Worm (Caenorhabditis elegans) whole organism, young adult: ENCODE measurements around the gene sdz-4.

Source experiments
- F49E8.2 ChIP-seq: sonication (generic microtip); optimal IDR thresholded peaks from 3 replicates; lab custom pipeline; 2017; ENCODE audit warnings: missing genetic modification characterization, mild to moderate bottlenecking, missing compliant biosample characterization, antibody characterized with exemption, moderate library complexity; ENCODE audit not compliant: insufficient read depth
- K12H6.12 ChIP-seq: fragments of 200-800 bp; sonication (Bioruptor generic); optimal IDR thresholded peaks from 2 replicates; lab custom pipeline; 2018; ENCODE audit warnings: mild to moderate bottlenecking, missing genetic modification characterization, missing compliant biosample characterization
- ama-1 ChIP-seq, 3 experiments: fragments of 150-350 bp in 1 of 3; sonication (generic microtip) in 2 of 3; optimal IDR thresholded peaks; 2 replicates each; lab custom pipeline; 2014 to 2018; ENCODE audit warnings: missing biosample characterization in 2 of 3, missing genetic modification characterization in 2 of 3, missing genetic modification reagents in 2 of 3
- aptf-2 ChIP-seq: fragments of 200-800 bp; sonication (Bioruptor generic); conservative IDR thresholded peaks from 2 replicates; pipeline ENCODE4 v1.3.6; 2022; ENCODE audit warnings: missing genetic modification reagents, missing genetic modification characterization, missing compliant biosample characterization
- egl-18 ChIP-seq: fragments of 200-800 bp; sonication (Bioruptor generic); IDR thresholded peaks from 2 replicates; pipeline ENCODE4 v1.3.6; 2022; ENCODE audit warnings: missing genetic modification reagents, missing genetic modification characterization, missing compliant biosample characterization
- ets-4 ChIP-seq: fragments of 200-800 bp; sonication (Bioruptor generic); optimal IDR thresholded peaks from 2 replicates; lab custom pipeline; 2018; ENCODE audit warnings: mild to moderate bottlenecking, missing genetic modification characterization, missing compliant biosample characterization
- fkh-3 ChIP-seq: sonication (generic microtip); optimal IDR thresholded peaks from 2 replicates; lab custom pipeline; 2016; ENCODE audit warnings: mild to moderate bottlenecking, missing genetic modification characterization, missing compliant biosample characterization
- hrde-1 ChIP-seq: sonication (generic microtip); optimal IDR thresholded peaks from 2 replicates; lab custom pipeline; 2016; ENCODE audit warnings: missing genetic modification characterization, mild to moderate bottlenecking, missing compliant biosample characterization, moderate library complexity, missing genotype, missing genetic modification reagents, borderline replicate concordance
- lin-54 ChIP-seq: fragments of 200-800 bp; sonication (Bioruptor generic); optimal IDR thresholded peaks from 2 replicates; lab custom pipeline; 2018; ENCODE audit warnings: mild to moderate bottlenecking, missing genetic modification characterization, missing compliant biosample characterization
- nfyb-1 ChIP-seq: fragments of 200-800 bp; sonication (Bioruptor generic); IDR thresholded peaks from 2 replicates; pipeline ENCODE4 v1.3.6; 2022; ENCODE audit warnings: missing genetic modification reagents, missing genetic modification characterization, missing compliant biosample characterization
- snpc-1.3 ChIP-seq: sonication (generic microtip); optimal IDR thresholded peaks from 2 replicates; lab custom pipeline; 2017; ENCODE audit warnings: missing genetic modification characterization, mild to moderate bottlenecking, missing compliant biosample characterization, antibody characterized with exemption, moderate library complexity, missing genotype, missing genetic modification reagents; ENCODE audit not compliant: insufficient read depth

ce11 chrII:999493-999892 lies 40.8 kb downstream of the sdz-4 start, which contains the start of gene fbxb-29:
- no peak for TF ChIP-seq snpc-1.3
- TF ChIP-seq aptf-2 (GFP tag; lab: Robert Waterston, UW), result no peak
- TF ChIP-seq F49E8.2, result no peak
- no peak for TF ChIP-seq nfyb-1 (GFP tag; lab: Robert Waterston, UW)
- TF ChIP-seq lin-54 (GFP tag; lab: Kevin White, UChicago), result no peak
- TF ChIP-seq K12H6.12 (tag; lab: Kevin White, UChicago), result no peak
- TF ChIP-seq egl-18 (GFP tag; lab: Robert Waterston, UW), result no peak
- no peak for TF ChIP-seq ets-4 (GFP tag; lab: Kevin White, UChicago)
- TF ChIP-seq ama-1 (optimal IDR thresholded peaks at IDR 0.05; lab: Kevin White, UChicago), result no peak
- no peak for TF ChIP-seq ama-1 (GFP tag; optimal IDR thresholded peaks at IDR 0.05; lab: Kevin White, UChicago)
- TF ChIP-seq fkh-3 (tag; lab: Kevin White, UChicago), result no peak
- no peak for TF ChIP-seq hrde-1 (tag; lab: Kevin White, UChicago)
